Fruit fly (Drosophila melanogaster) Kc167 (cell line): ENCODE data around the gene Prx3.

Source experiments
- Myc ChIP-seq: fragments of >200 bp; optimal IDR thresholded peaks from 2 replicates; lab custom pipeline; 2017; ENCODE audit warnings: missing external identifiers
- Sin3A ChIP-seq: fragments of >200 bp; optimal IDR thresholded peaks from 2 replicates; lab custom pipeline; 2018; ENCODE audit warnings: missing external identifiers
- h ChIP-seq: fragments of >200 bp; optimal IDR thresholded peaks from 3 replicates; lab custom pipeline; 2018; ENCODE audit warnings: missing external identifiers
- insv ChIP-seq: fragments of >200 bp; optimal IDR thresholded peaks from 3 replicates; lab custom pipeline; 2018; ENCODE audit warnings: missing external identifiers
- psq ChIP-seq: fragments of >200 bp; optimal IDR thresholded peaks from 2 replicates; lab custom pipeline; 2017; ENCODE audit warnings: missing external identifiers
- ttk ChIP-seq: sonication (Bioruptor generic); optimal IDR thresholded peaks from 2 replicates; lab custom pipeline; 2017; ENCODE audit warnings: missing external identifiers

Prx3 gene

DNA sequence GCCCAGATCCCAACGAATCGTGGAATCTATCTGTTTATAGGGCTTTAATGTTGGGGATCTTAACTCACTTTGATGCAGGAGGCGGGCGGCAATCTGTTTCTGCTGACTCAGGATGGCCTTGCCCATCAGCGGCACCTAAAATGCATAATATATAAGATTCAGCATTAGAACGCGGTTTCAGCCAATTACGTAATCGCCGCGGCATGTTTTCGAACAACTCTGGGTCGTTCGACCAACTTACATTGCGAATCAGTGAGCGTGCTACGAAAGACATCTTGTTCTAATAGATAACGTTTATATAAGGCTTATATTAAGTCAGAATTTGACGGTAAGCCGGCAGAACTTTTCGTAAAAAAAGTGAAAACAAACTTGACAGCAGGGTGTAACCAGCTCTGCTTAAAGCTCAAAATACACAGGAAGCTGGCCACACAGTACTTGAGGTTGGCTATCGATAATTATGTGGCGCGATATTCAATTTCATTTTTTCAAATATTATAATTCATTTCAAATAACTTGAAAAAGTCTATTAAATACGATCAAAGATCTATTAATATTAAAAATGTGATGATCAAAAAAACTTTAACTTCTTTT is at the start of gene Prx3:
TSS of gene Prx3 (minus strand) at position 417 of the 591 bp plus-strand sequence.
- no peak for TF ChIP-seq Sin3A (lab: Kevin White, UChicago)
- TF ChIP-seq Myc (lab: Kevin White, UChicago), result no peak
- TF ChIP-seq insv (lab: Kevin White, UChicago), result no peak
- TF ChIP-seq h, result no peak
- TF ChIP-seq psq (lab: Kevin White, UChicago), result no peak
- no peak for TF ChIP-seq ttk

DNA sequence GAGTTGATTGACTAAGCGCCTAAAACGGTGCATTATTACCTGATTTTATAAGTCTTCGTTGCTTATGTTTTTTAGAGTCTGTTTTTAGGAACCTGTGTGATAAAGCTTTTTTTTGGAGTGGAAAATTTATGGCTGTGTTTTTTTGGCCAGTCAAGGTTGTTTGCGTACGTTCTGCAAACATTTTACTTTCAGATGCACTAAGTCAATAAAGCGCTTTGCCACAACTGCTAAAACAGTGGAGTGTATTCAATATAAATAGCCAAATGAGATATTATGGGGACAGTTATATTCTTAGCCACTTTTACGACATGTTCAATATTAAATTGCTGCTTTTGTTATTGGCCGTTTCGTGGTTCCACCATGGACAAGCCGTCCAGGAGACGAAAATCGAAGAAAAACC is 48.8 kb upstream of the Prx3 start, which contains the start of gene Sgs5:
TSS of gene Sgs5 (plus strand) at position 279 of the 400 bp plus-strand sequence.
- TF ChIP-seq Myc (lab: Kevin White, UChicago), result no peak
- no peak for TF ChIP-seq psq (lab: Kevin White, UChicago)
- no peak for TF ChIP-seq h
- no peak for TF ChIP-seq insv (lab: Kevin White, UChicago)
- no peak for TF ChIP-seq ttk
- TF ChIP-seq Sin3A (lab: Kevin White, UChicago), result no peak

- TF ChIP-seq psq (lab: Kevin White, UChicago) (no peak), ttk (no peak), Myc (lab: Kevin White, UChicago) (no peak), Sin3A (lab: Kevin White, UChicago) (no peak), h (no peak), insv (lab: Kevin White, UChicago) (no peak)
Measured at dm6 chr3R:17594086-17594485, 47.8 kb upstream of the Prx3 start, which contains the start of gene Sgs5bis. Gene Sgs5bis, plus strand, starts transcription at chr3R:17594386.

dm6 chr3R:17593470-17593869 is 47.1 kb upstream of the Prx3 start:
- TF ChIP-seq insv (lab: Kevin White, UChicago) (no peak), ttk (no peak), Sin3A (lab: Kevin White, UChicago) (no peak), Myc (lab: Kevin White, UChicago) (no peak), psq (lab: Kevin White, UChicago) (no peak)

dm6 chr3R:17591831-17592230 is 45.5 kb upstream of the Prx3 start:
- TF ChIP-seq Myc (lab: Kevin White, UChicago), result no peak
- TF ChIP-seq Sin3A (lab: Kevin White, UChicago), result no peak
- no peak for TF ChIP-seq psq (lab: Kevin White, UChicago)
- TF ChIP-seq insv (lab: Kevin White, UChicago), result no peak
- TF ChIP-seq ttk, result no peak
- no peak for TF ChIP-seq h

dm6 chr3R:17588805-17589204 is 42.5 kb upstream of the Prx3 start:
- TF ChIP-seq insv (lab: Kevin White, UChicago), result no peak
- no peak for TF ChIP-seq Myc (lab: Kevin White, UChicago)
- no peak for TF ChIP-seq h
- TF ChIP-seq ttk, result no peak
- no peak for TF ChIP-seq psq (lab: Kevin White, UChicago)
- TF ChIP-seq Sin3A (lab: Kevin White, UChicago), result no peak

DNA sequence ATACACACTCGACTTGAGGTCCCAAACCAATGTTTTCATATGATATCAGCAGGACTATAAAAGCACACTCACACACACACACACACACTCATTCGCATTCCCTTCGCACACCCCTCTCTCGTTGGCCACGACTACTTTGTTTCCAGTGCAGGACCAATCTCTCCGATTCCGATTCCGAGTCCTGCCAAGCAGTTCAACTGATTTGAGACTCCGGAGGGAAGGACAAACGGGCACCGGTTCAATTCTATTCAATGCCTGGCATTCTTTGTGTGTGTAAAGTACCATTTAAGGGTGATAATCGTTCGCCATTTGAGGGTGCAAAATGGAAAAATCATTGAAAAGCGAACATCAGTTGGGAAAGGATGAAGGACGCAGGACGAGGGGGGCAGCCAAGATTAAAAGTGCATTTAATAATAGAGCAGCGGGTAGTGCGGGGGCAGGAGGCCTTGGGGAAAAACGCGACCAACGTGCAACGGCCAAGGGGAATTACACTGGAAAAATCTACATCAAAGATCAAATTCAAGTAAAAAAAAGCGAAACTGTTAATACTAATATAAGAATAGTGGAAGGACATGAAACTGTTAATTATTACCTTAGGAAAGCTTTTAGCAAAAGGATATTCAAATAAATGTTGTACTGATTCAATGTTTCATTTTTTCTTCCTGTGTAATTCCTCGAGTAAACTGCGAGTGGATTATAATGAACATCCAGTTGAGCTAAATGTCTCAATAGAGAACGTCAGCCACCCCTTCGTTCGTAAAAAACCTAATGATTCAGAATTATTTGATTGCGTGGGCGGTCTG is 37.5 kb upstream of the Prx3 start:
- TF ChIP-seq ttk (no peak), insv (lab: Kevin White, UChicago) (no peak), Myc (lab: Kevin White, UChicago) (no peak), h (no peak), Sin3A (lab: Kevin White, UChicago) (no peak), psq (lab: Kevin White, UChicago) (no peak)

dm6 chr3R:17566619-17567489 is 20.5 kb upstream of the Prx3 start:
- TF ChIP-seq Myc (lab: Kevin White, UChicago) (no peak), ttk (no peak), insv (lab: Kevin White, UChicago) (no peak), psq (lab: Kevin White, UChicago) (no peak), Sin3A (lab: Kevin White, UChicago) (no peak)

dm6 chr3R:17564837-17565236 is 18.5 kb upstream of the Prx3 start:
- TF ChIP-seq psq (lab: Kevin White, UChicago), result no peak
- TF ChIP-seq ttk, result no peak
- TF ChIP-seq Sin3A (lab: Kevin White, UChicago), result no peak
- TF ChIP-seq h, result no peak
- TF ChIP-seq Myc (lab: Kevin White, UChicago), result no peak
- no peak for TF ChIP-seq insv (lab: Kevin White, UChicago)

DNA sequence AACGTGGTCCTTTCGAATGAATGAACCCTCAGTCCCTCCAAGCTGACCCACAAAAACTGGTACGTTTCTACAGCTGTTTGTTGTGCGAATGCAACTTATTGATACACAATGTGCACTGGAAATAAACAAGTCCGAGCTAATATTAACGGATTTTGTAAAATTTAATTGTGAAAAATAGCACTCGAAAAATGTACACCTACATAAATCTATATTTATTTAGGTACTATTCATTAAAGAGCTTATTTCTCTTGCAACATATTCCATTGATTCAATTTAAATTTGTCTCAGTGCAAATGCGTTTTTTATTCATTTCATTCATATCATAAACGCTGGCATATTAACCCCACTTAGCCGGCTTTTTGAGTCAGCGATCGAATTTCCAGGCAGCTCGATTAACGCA is 14.8 kb upstream of the Prx3 start:
- TF ChIP-seq insv (lab: Kevin White, UChicago) (no peak), h (no peak), psq (lab: Kevin White, UChicago) (no peak), Myc (lab: Kevin White, UChicago) (no peak), Sin3A (lab: Kevin White, UChicago) (no peak), ttk (no peak)

DNA sequence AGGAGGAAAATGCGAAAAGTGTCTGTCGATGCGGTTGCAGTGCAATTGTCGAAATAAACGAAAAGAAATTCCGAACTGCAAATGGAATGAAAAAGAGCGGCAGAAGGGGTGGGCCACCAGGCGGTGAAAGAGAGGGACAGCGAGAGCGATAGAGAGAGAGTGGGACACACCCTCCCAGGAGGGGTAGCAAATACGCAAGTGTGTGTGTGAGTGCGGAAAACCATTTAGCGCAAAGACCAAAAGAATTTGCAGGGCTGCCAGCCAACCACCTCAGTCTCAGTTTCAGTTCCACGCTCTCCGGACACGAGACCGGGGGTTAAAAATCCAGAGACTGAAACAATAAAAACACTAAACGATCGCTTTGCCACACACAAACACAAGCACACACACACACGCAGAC is 12.3 kb upstream of the Prx3 start, which contains the start of gene Hmx:
TSS of gene Hmx (plus strand) at position 301 of the 400 bp plus-strand sequence.
- TF ChIP-seq h, result no peak
- no peak for TF ChIP-seq ttk
- TF ChIP-seq Sin3A (lab: Kevin White, UChicago), result no peak
- no peak for TF ChIP-seq psq (lab: Kevin White, UChicago)
- no peak for TF ChIP-seq insv (lab: Kevin White, UChicago)
- TF ChIP-seq Myc (lab: Kevin White, UChicago), result no peak
